Worm (Caenorhabditis elegans) whole organism, L4 larva: Measurements from ENCODE around the gene lipl-4.
"Not testable (repeated sequence)": the region's sequence is repeated elsewhere in the genome, so short reads cannot be mapped to it uniquely, and the experiment has no call there.

Experiments
- F10B5.3 ChIP-seq: sonication (generic microtip); optimal IDR thresholded peaks from 2 replicates; lab custom pipeline; 2016; ENCODE audit warnings: mild to moderate bottlenecking, missing genetic modification characterization, missing compliant biosample characterization
- F26F4.8 ChIP-seq: fragments of 200-800 bp; sonication (Bioruptor generic); conservative IDR thresholded peaks from 2 replicates; pipeline ENCODE4 v1.3.6; 2022; ENCODE audit warnings: missing genetic modification characterization, missing compliant biosample characterization
- F37D6.2 ChIP-seq: sonication (generic microtip); optimal IDR thresholded peaks from 2 replicates; lab custom pipeline; 2016; ENCODE audit warnings: mild to moderate bottlenecking, missing genetic modification characterization, missing compliant biosample characterization
- F44E2.7 ChIP-seq: fragments of 200-800 bp; sonication (Bioruptor generic); IDR thresholded peaks from 2 replicates; pipeline ENCODE4 v2.1.2; 2022; ENCODE audit warnings: missing genetic modification characterization, missing compliant biosample characterization
- F49E8.2 ChIP-seq: sonication (generic microtip); optimal IDR thresholded peaks from 2 replicates; lab custom pipeline; 2016; ENCODE audit warnings: missing compliant biosample characterization, mild to moderate bottlenecking, missing genetic modification characterization, borderline replicate concordance
- R02D3.7 ChIP-seq: fragments of 150-350 bp; sonication (generic microtip); optimal IDR thresholded peaks from 3 replicates; lab custom pipeline; 2014; ENCODE audit warnings: missing biosample characterization, missing genetic modification characterization
- Y105C5A.15 ChIP-seq: fragments of 200-800 bp; sonication (Bioruptor generic); IDR thresholded peaks from 2 replicates; pipeline ENCODE4 v1.3.6; 2022; ENCODE audit warnings: missing genetic modification characterization, missing compliant biosample characterization
- Y48G9A.11 ChIP-seq: fragments of 200-800 bp; sonication (Bioruptor generic); IDR thresholded peaks from 2 replicates; pipeline ENCODE4 v1.3.6; 2022; ENCODE audit warnings: missing genetic modification reagents, missing genetic modification characterization, missing compliant biosample characterization
- Y75B8A.6 ChIP-seq: fragments of 200-800 bp; sonication (Bioruptor generic); IDR thresholded peaks from 2 replicates; pipeline ENCODE4 v1.3.6; 2022; ENCODE audit warnings: missing genetic modification reagents, missing genetic modification characterization, missing compliant biosample characterization
- ZK337.2 ChIP-seq: fragments of 200-800 bp; sonication (Bioruptor generic); IDR thresholded peaks from 2 replicates; pipeline ENCODE4 v1.3.6; 2022; ENCODE audit warnings: missing genetic modification reagents, missing genetic modification characterization, missing compliant biosample characterization
- ZK546.5 ChIP-seq, 2 experiments: sonication (generic microtip); optimal IDR thresholded peaks; 2 replicates each; lab custom pipeline; 2017; ENCODE audit warnings: missing biosample characterization in 2 of 2, missing genetic modification characterization in 2 of 2
- attf-4 ChIP-seq: sonication (generic microtip); optimal IDR thresholded peaks from 3 replicates; lab custom pipeline; 2017; ENCODE audit warnings: missing biosample characterization, missing genetic modification characterization
- ceh-44 ChIP-seq: fragments of 200-800 bp; sonication (Bioruptor generic); IDR thresholded peaks from 2 replicates; pipeline ENCODE4 v1.3.6; 2022; ENCODE audit warnings: missing genetic modification reagents, missing genetic modification characterization, missing compliant biosample characterization
- cey-2 ChIP-seq: sonication (generic microtip); optimal IDR thresholded peaks from 3 replicates; lab custom pipeline; 2017; ENCODE audit warnings: missing genetic modification characterization, mild to moderate bottlenecking, missing compliant biosample characterization, antibody characterized with exemption, borderline replicate concordance; ENCODE audit not compliant: insufficient read depth
- ctbp-1 ChIP-seq: fragments of 200-800 bp; sonication (Bioruptor generic); IDR thresholded peaks from 2 replicates; pipeline ENCODE4 v1.3.6; 2022; ENCODE audit warnings: missing genetic modification reagents, missing genetic modification characterization, missing compliant biosample characterization
- daf-12 ChIP-seq: fragments of 150-350 bp; optimal IDR thresholded peaks from 2 replicates; lab custom pipeline; 2014; ENCODE audit warnings: missing biosample characterization, missing genetic modification reagents, missing genetic modification characterization
- daf-16 ChIP-seq, 3 experiments: sonication (generic microtip); optimal IDR thresholded peaks; 2 replicates each; lab custom pipeline; 2016 to 2017; ENCODE audit warnings: missing genetic modification characterization in 3 of 3, missing genetic modification reagents in 3 of 3, mild to moderate bottlenecking in 2 of 3, missing compliant biosample characterization in 2 of 3, missing biosample characterization in 1 of 3, moderate library complexity in 1 of 3
- dmd-9 ChIP-seq: fragments of 200-800 bp; sonication (Bioruptor generic); IDR thresholded peaks from 2 replicates; pipeline ENCODE4 v1.3.6; 2022; ENCODE audit warnings: missing genetic modification reagents, missing genetic modification characterization, missing compliant biosample characterization
- dpl-1 ChIP-seq: fragments of 150-350 bp; optimal IDR thresholded peaks from 2 replicates; lab custom pipeline; 2014; ENCODE audit warnings: missing biosample characterization, missing genetic modification reagents, missing genetic modification characterization
- gei-8 ChIP-seq: fragments of 200-800 bp; sonication (Bioruptor generic); optimal IDR thresholded peaks from 2 replicates; lab custom pipeline; 2018; ENCODE audit warnings: mild to moderate bottlenecking, missing genetic modification characterization, missing compliant biosample characterization
- hlh-11 ChIP-seq: fragments of 200-800 bp; sonication (Bioruptor generic); optimal IDR thresholded peaks from 2 replicates; lab custom pipeline; 2018; ENCODE audit warnings: mild to moderate bottlenecking, missing genetic modification characterization, missing compliant biosample characterization
- lim-7 ChIP-seq: fragments of 200-800 bp; sonication (Bioruptor generic); IDR thresholded peaks from 2 replicates; pipeline ENCODE4 v1.3.6; 2022; ENCODE audit warnings: missing genetic modification characterization, missing compliant biosample characterization
- lin-29 ChIP-seq: fragments of 200-800 bp; sonication (Bioruptor generic); IDR thresholded peaks from 2 replicates; pipeline ENCODE4 v1.3.6; 2022; ENCODE audit warnings: missing genetic modification reagents, missing genetic modification characterization, missing compliant biosample characterization
- lin-38 ChIP-seq: fragments of 200-800 bp; sonication (Bioruptor generic); IDR thresholded peaks from 2 replicates; pipeline ENCODE4 v1.3.6; 2022; ENCODE audit warnings: missing genetic modification reagents, missing genetic modification characterization, missing compliant biosample characterization
- lin-39 ChIP-seq: fragments of 150-350 bp; optimal IDR thresholded peaks from 2 replicates; lab custom pipeline; 2014; ENCODE audit warnings: missing biosample characterization, missing genetic modification reagents, missing genetic modification characterization
- mdl-1 ChIP-seq, 2 experiments: fragments of 150-350 bp in 1 of 2; sonication (generic microtip) in 1 of 2; optimal IDR thresholded peaks; 2 replicates each; lab custom pipeline; 2014 to 2017; ENCODE audit warnings: missing biosample characterization in 2 of 2, missing genetic modification characterization in 2 of 2
- mep-1 ChIP-seq: fragments of 150-350 bp; sonication (generic microtip); optimal IDR thresholded peaks from 3 replicates; lab custom pipeline; 2014; ENCODE audit warnings: missing biosample characterization, missing genetic modification characterization
- nhr-25 ChIP-seq: sonication (generic microtip); optimal IDR thresholded peaks from 2 replicates; lab custom pipeline; 2017; ENCODE audit warnings: missing genetic modification characterization, mild to moderate bottlenecking, missing compliant biosample characterization, antibody characterized with exemption, moderate library complexity, borderline replicate concordance; ENCODE audit not compliant: insufficient read depth
- nhr-28 ChIP-seq: fragments of 150-350 bp; optimal IDR thresholded peaks from 2 replicates; lab custom pipeline; 2014; ENCODE audit warnings: missing biosample characterization, missing genetic modification characterization
- nhr-6 ChIP-seq: fragments of 150-350 bp; optimal IDR thresholded peaks from 2 replicates; lab custom pipeline; 2014; ENCODE audit warnings: missing biosample characterization, missing genetic modification characterization
- php-3 ChIP-seq: fragments of 200-800 bp; sonication (Bioruptor generic); IDR thresholded peaks from 2 replicates; pipeline ENCODE4 v1.3.6; 2022; ENCODE audit warnings: missing genetic modification reagents, missing genetic modification characterization, missing compliant biosample characterization
- pqm-1 ChIP-seq: sonication (generic microtip); optimal IDR thresholded peaks from 2 replicates; lab custom pipeline; 2017; ENCODE audit warnings: missing biosample characterization, missing genetic modification characterization
- snpc-1.2 ChIP-seq: fragments of 200-800 bp; sonication (Bioruptor generic); IDR thresholded peaks from 2 replicates; pipeline ENCODE4 v1.3.6; 2022; ENCODE audit warnings: missing genetic modification reagents, missing genetic modification characterization, missing compliant biosample characterization
- snpc-4 ChIP-seq: fragments of 150-350 bp; optimal IDR thresholded peaks from 2 replicates; lab custom pipeline; 2014; ENCODE audit warnings: missing biosample characterization, missing genetic modification characterization
- tag-97 ChIP-seq: fragments of 200-800 bp; sonication (Bioruptor generic); IDR thresholded peaks from 2 replicates; pipeline ENCODE4 v1.3.6; 2022; ENCODE audit warnings: missing genetic modification characterization, missing compliant biosample characterization
- unc-130 ChIP-seq: sonication (generic microtip); optimal IDR thresholded peaks from 2 replicates; lab custom pipeline; 2016; ENCODE audit warnings: missing genetic modification reagents, missing genetic modification characterization, missing compliant biosample characterization
- unc-39 ChIP-seq: sonication (generic microtip); optimal IDR thresholded peaks from 2 replicates; lab custom pipeline; 2017; ENCODE audit warnings: missing biosample characterization, missing genetic modification characterization
- zag-1 ChIP-seq: fragments of 150-350 bp; optimal IDR thresholded peaks from 2 replicates; lab custom pipeline; 2014; ENCODE audit warnings: missing biosample characterization, missing genetic modification characterization
- ztf-11 ChIP-seq: fragments of 150-350 bp; optimal IDR thresholded peaks from 2 replicates; lab custom pipeline; 2014; ENCODE audit warnings: missing biosample characterization, missing genetic modification characterization

Gene lipl-4

DNA sequence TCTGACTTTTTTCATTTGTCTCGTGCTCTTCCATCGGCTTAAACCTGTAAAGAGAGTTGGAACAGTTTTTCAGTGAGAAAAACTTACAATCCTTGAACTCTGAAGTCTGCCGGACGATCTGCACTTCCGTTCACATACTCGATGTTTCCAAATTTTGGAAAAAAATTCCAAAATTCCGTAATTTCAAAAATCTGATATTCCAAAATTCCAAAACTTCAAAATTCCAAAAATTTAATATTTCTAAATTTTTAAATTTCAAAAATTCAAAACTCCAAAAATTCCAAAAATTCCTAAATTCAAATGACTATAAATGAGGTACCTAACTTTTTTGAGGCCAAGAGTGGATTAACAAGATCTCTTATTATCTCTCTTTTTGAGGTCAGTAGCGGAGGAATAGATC is 26.6 kb downstream of the lipl-4 start, which contains the start of gene EGAP9.4 (continued):
- no peak for TF ChIP-seq F37D6.2 (tag; lab: Kevin White, UChicago)
- TF ChIP-seq, all 104 proteins: peak for 0

DNA sequence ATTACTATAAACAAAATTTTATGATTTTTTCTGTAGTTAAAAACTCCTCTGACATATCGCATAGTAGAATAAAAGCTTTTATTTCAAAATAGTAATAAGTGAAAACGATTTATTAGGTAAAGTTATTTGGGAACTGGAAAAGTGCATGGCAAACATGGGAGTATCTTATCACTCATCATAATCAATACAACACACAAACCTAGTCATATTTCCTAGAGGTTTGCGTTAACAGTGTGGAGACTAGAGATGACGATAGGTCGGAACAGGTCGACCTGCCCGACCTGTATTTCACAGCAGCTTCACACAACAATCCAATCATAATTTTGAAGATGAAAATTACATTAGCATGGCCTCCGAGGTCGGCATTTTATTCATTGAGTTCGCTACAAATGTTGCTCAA is 30.0 kb downstream of the lipl-4 start, which contains the start of gene EGAP9.3:
TSS of gene EGAP9.3 (minus strand) at position 131 of the 400 bp plus-strand sequence.
- TF ChIP-seq nhr-28 (tag; lab: Kevin White, UChicago) (peak; percentile 69), hlh-11 (tag; lab: Kevin White, UChicago) (no peak), daf-16 (GFP tag; optimal IDR thresholded peaks at IDR 0.05; lab: Kevin White, UChicago) (no peak), daf-16 (tag; optimal IDR thresholded peaks at IDR 0.05; lab: Kevin White, UChicago) (peak; percentile 19), pqm-1 (tag; lab: Kevin White, UChicago) (peak; percentile 43), cey-2 (tag; lab: Kevin White, UChicago) (no peak)

DNA sequence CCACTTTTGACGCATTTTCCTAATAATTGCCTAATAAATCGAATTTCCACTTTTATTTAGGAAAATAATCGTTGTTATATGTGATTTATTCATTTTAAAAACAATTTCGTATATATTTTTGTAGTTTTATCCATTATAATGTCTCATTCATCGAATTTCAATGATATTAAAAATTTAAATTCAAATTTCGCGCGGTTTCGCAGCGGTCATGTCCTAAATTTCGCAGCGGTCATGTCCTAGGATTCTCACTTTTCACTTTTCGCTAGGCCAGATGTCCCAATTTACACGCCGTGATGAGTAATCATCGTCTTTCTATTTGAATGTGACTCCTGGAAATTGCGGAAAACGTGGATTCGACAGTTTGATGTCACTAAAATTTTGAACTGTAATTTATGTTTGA is 31.8 kb downstream of the lipl-4 start, which contains the start of gene ZK1055.4:
TSS of gene ZK1055.4 (plus strand) at position 301 of the 400 bp plus-strand sequence.
- TF ChIP-seq lin-29 (GFP tag; lab: Robert Waterston, UW); ZK546.5 (tag; optimal IDR thresholded peaks at IDR 0.05; lab: Kevin White, UChicago); ztf-11 (tag; lab: Kevin White, UChicago): not testable (repeated sequence)

DNA sequence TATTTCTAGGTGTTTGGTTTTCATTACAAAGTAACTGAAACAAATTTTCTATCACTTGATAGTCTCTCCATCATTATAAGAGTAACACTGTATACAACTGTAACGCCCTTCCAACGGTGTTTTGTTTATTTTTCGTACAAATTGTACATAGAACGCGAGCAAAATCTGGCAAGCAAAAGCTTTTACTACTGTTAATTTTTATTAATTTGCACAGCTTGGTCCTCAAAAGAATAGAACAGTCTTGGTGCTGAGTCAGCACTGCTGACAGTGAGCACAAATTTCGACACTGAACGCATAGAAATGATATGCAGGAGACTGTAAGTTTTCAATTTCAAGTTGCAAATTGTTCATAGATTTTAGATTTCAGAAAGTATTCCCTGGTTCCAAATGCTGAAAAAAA is 40.3 kb downstream of the lipl-4 start, which contains the start of gene ZK1055.2:
TSS of gene ZK1055.2 (plus strand) at position 301 of the 400 bp plus-strand sequence.
- TF ChIP-seq F26F4.8 (GFP tag; lab: Robert Waterston, UW) = no peak
- no peak for TF ChIP-seq gei-8 (GFP tag; lab: Kevin White, UChicago)
- TF ChIP-seq Y105C5A.15 = no peak
- no peak for TF ChIP-seq lin-39
- TF ChIP-seq, all 104 proteins: peak for 0

DNA sequence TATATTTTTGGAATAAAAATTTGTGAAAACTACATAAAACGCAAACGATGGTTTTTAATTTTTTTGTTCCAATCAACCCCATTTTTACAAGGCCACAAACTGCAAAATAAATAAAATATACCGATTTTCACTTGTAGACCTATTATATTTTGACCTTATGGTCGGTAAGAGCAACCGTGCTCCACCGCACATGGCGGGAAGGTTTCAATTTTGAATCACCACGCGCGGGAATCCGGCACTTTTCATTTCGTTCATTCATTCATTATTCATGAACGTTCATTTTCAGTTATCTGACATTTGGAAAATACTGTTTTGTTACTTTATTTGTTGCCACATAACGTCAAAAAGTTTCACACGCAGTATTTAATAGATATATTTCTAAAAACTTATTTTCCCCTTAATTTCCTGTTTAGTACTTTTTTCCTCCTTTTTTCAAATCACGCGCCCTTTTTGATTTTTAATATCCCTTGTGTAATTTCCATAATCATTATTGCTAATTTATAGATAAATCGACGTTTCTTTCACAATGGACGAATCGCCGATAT is 43.8 kb downstream of the lipl-4 start, which contains the start of gene hcp-1:
TSS of gene hcp-1 (plus strand) at position 495 of the 545 bp plus-strand sequence.
- TF ChIP-seq unc-39 (tag; lab: Kevin White, UChicago) (no peak), nhr-28 (tag; lab: Kevin White, UChicago) (peak; percentile 35), zag-1 (no peak), ZK546.5 (tag; optimal IDR thresholded peaks at IDR 0.05; lab: Kevin White, UChicago) (no peak), nhr-25 (tag; lab: Kevin White, UChicago) (no peak), hlh-11 (tag; lab: Kevin White, UChicago) (no peak), F44E2.7 (GFP tag; lab: Robert Waterston, UW) (no peak), mep-1 (no peak), mdl-1 (tag; optimal IDR thresholded peaks at IDR 0.05; lab: Kevin White, UChicago) (no peak), unc-130 (peak; percentile 81), lim-7 (GFP tag; lab: Robert Waterston, UW) (no peak), tag-97 (no peak), dmd-9 (GFP tag; lab: Robert Waterston, UW) (no peak), Y48G9A.11 (GFP tag; lab: Robert Waterston, UW) (peak; percentile 81), php-3 (GFP tag; lab: Robert Waterston, UW) (no peak), R02D3.7 (tag; lab: Kevin White, UChicago) (no peak), F26F4.8 (GFP tag; lab: Robert Waterston, UW) (no peak), lin-38 (peak; percentile 97), F10B5.3 (tag; lab: Kevin White, UChicago) (no peak), lin-29 (GFP tag; lab: Robert Waterston, UW) (no peak), snpc-1.2 (GFP tag; lab: Robert Waterston, UW) (peak; percentile 55; the same call in 1 of the 2 replicates), F49E8.2 (peak; percentile 77), pqm-1 (tag; lab: Kevin White, UChicago) (no peak), attf-4 (tag; lab: Kevin White, UChicago) (no peak), dpl-1 (GFP tag; lab: Kevin White, UChicago) (peak; percentile 85), ZK337.2 (GFP tag; lab: Robert Waterston, UW) (no peak), snpc-4 (tag; lab: Kevin White, UChicago) (no peak), daf-12 (tag; lab: Kevin White, UChicago) (no peak), ctbp-1 (no peak), Y75B8A.6 (no peak), nhr-6 (tag; lab: Kevin White, UChicago) (peak; percentile 47), ceh-44 (GFP tag; lab: Robert Waterston, UW) (no peak)
